Fruit fly (Drosophila melanogaster) whole organism, embryonic: ENCODE measurements around the gene CG33298.

Experiments
- Antp ChIP-seq: fragments of 200-800 bp; sonication (Bioruptor generic); optimal IDR thresholded peaks from 3 replicates; lab custom pipeline; 2016; ENCODE audit warnings: missing biosample characterization, missing genetic modification characterization
- Awh ChIP-seq: fragments of 200-800 bp; sonication (Bioruptor generic); IDR thresholded peaks from 2 replicates; pipeline ENCODE4, ENCODE4 v1.3.6; 2022; ENCODE audit warnings: missing biosample characterization, missing genetic modification characterization
- Bteb2 ChIP-seq: fragments of 200-800 bp; sonication (Bioruptor generic); optimal IDR thresholded peaks from 2 replicates; lab custom pipeline; 2016; ENCODE audit warnings: missing biosample characterization, missing genetic modification characterization
- CG10979 ChIP-seq: fragments of 200-800 bp; sonication (Bioruptor generic); optimal IDR thresholded peaks from 2 replicates; lab custom pipeline; 2018; ENCODE audit warnings: missing biosample characterization, mild to moderate bottlenecking, missing genetic modification characterization, moderate library complexity
- CG11085 ChIP-seq: fragments of 200-800 bp; sonication (Bioruptor generic); IDR thresholded peaks from 2 replicates; pipeline ENCODE4 v1.3.6; 2022; ENCODE audit warnings: missing biosample characterization, missing genetic modification characterization
- CG12769 ChIP-seq: fragments of 200-800 bp; sonication (Bioruptor generic); optimal IDR thresholded peaks from 2 replicates; lab custom pipeline; 2019; ENCODE audit warnings: missing biosample characterization, mild to moderate bottlenecking, missing genetic modification characterization, moderate library complexity
- CG15601 ChIP-seq: fragments of 200-800 bp; sonication (Bioruptor generic); optimal IDR thresholded peaks from 3 replicates; lab custom pipeline; 2019; ENCODE audit warnings: missing biosample characterization, mild to moderate bottlenecking, missing genetic modification characterization, moderate library complexity
- CG17359 ChIP-seq: fragments of 200-800 bp; sonication (Bioruptor generic); optimal IDR thresholded peaks from 3 replicates; lab custom pipeline; 2018; ENCODE audit warnings: missing biosample characterization, mild to moderate bottlenecking, missing genetic modification characterization, moderate library complexity
- CG17385 ChIP-seq: fragments of 200-800 bp; sonication (Bioruptor generic); optimal IDR thresholded peaks from 3 replicates; lab custom pipeline; 2018; ENCODE audit warnings: missing biosample characterization, mild to moderate bottlenecking, missing genetic modification characterization
- CG17568 ChIP-seq: fragments of 200-800 bp; sonication (Bioruptor generic); optimal IDR thresholded peaks from 2 replicates; lab custom pipeline; 2018; ENCODE audit warnings: missing biosample characterization, mild to moderate bottlenecking, missing genetic modification characterization, moderate library complexity
- CG18011 ChIP-seq: fragments of 200-800 bp; sonication (Bioruptor generic); optimal IDR thresholded peaks from 2 replicates; lab custom pipeline; 2017; ENCODE audit warnings: missing biosample characterization, missing genetic modification characterization, mild to moderate bottlenecking, moderate library complexity, missing genotype
- CG18599 ChIP-seq: fragments of 200-800 bp; sonication (Bioruptor generic); optimal IDR thresholded peaks from 3 replicates; lab custom pipeline; 2017; ENCODE audit warnings: missing biosample characterization, missing genetic modification characterization, mild to moderate bottlenecking, moderate library complexity, missing genetic modification reagents
- CG2875 ChIP-seq: fragments of 200-800 bp; sonication (Bioruptor generic); optimal IDR thresholded peaks from 2 replicates; lab custom pipeline; 2017; ENCODE audit warnings: missing biosample characterization, mild to moderate bottlenecking, missing genetic modification characterization, missing genetic modification reagents
- CG30020 ChIP-seq: fragments of 200-800 bp; optimal IDR thresholded peaks from 2 replicates; lab custom pipeline; 2019; ENCODE audit warnings: missing biosample characterization, mild to moderate bottlenecking, missing genetic modification characterization, moderate library complexity
- CG43689 ChIP-seq: fragments of 200-800 bp; sonication (Bioruptor generic); IDR thresholded peaks from 2 replicates; pipeline ENCODE4 v1.3.6; 2022; ENCODE audit warnings: missing biosample characterization, missing genetic modification characterization
- CG8290 ChIP-seq, 3 experiments: fragments of 200-800 bp; sonication (Bioruptor generic); optimal IDR thresholded peaks; 2 replicates each; lab custom pipeline; 2016 to 2019; ENCODE audit warnings: missing biosample characterization in 3 of 3, missing genetic modification characterization in 3 of 3, mild to moderate bottlenecking in 2 of 3, moderate library complexity in 1 of 3
- CG8765 ChIP-seq: fragments of 200-800 bp; sonication (Bioruptor generic); IDR thresholded peaks from 2 replicates; pipeline ENCODE4 v1.3.6; 2022; ENCODE audit warnings: missing biosample characterization, missing genetic modification characterization
- CG9215 ChIP-seq: fragments of 200-800 bp; sonication (Bioruptor generic); IDR thresholded peaks from 2 replicates; pipeline ENCODE4 v1.3.6; 2022; ENCODE audit warnings: missing biosample characterization, missing genetic modification characterization
- CHES-1-like ChIP-seq: fragments of 200-800 bp; sonication (Bioruptor generic); optimal IDR thresholded peaks from 2 replicates; lab custom pipeline; 2016; ENCODE audit warnings: missing biosample characterization, missing genetic modification characterization
- CoRest ChIP-seq: fragments of 200-800 bp; sonication (Bioruptor generic); optimal IDR thresholded peaks from 3 replicates; lab custom pipeline; 2018; ENCODE audit warnings: missing biosample characterization, mild to moderate bottlenecking, missing genetic modification characterization, moderate library complexity
- D ChIP-seq, 2 experiments: fragments of 200-800 bp in 1 of 2; fragments of >200 bp in 1 of 2; sonication (Bioruptor generic) in 1 of 2; optimal IDR thresholded peaks; 2 replicates in 1 of 2; 3 replicates in 1 of 2; lab custom pipeline; 2017; ENCODE audit warnings: mild to moderate bottlenecking in 1 of 2, missing biosample characterization in 1 of 2, missing genetic modification characterization in 1 of 2, missing genetic modification reagents in 1 of 2
- Dbx ChIP-seq: fragments of 200-800 bp; sonication (Bioruptor generic); IDR thresholded peaks from 3 replicates; pipeline ENCODE4 v1.3.6; 2022; ENCODE audit warnings: missing biosample characterization, missing genetic modification characterization
- Deaf1 ChIP-seq: fragments of 200-800 bp; optimal IDR thresholded peaks from 3 replicates; lab custom pipeline; 2019; ENCODE audit warnings: missing biosample characterization, mild to moderate bottlenecking, missing genetic modification characterization, moderate library complexity
- Ets97D ChIP-seq: fragments of 200-800 bp; sonication (Bioruptor generic); optimal IDR thresholded peaks from 3 replicates; lab custom pipeline; 2016; ENCODE audit warnings: missing biosample characterization, missing genetic modification characterization
- Fer3 ChIP-seq: fragments of 200-800 bp; sonication (Bioruptor generic); optimal IDR thresholded peaks from 2 replicates; lab custom pipeline; 2018; ENCODE audit warnings: missing biosample characterization, mild to moderate bottlenecking, missing genetic modification characterization, moderate library complexity
- GATAe ChIP-seq: fragments of 200-800 bp; sonication (Bioruptor generic); conservative IDR thresholded peaks from 2 replicates; pipeline ENCODE4 v1.3.6; 2022; ENCODE audit warnings: missing biosample characterization, missing genetic modification characterization
- HLH3B ChIP-seq: fragments of 200-800 bp; sonication (Bioruptor generic); IDR thresholded peaks from 2 replicates; pipeline ENCODE4 v1.3.6; 2022; ENCODE audit warnings: missing biosample characterization, missing genetic modification characterization
- Jarid2 ChIP-seq: fragments of 200-800 bp; sonication (Bioruptor generic); optimal IDR thresholded peaks from 3 replicates; lab custom pipeline; 2017; ENCODE audit warnings: mild to moderate bottlenecking, missing biosample characterization, missing genetic modification reagents, missing genetic modification characterization
- MBD-R2 ChIP-seq: fragments of 200-800 bp; sonication (Bioruptor generic); IDR thresholded peaks from 2 replicates; pipeline ENCODE4 v1.3.6; 2022; ENCODE audit warnings: missing biosample characterization, missing genetic modification characterization
- Med ChIP-seq: fragments of 200-800 bp; sonication (Bioruptor generic); peaks from one replicate; lab custom pipeline; 2016; ENCODE audit warnings: missing biosample characterization, missing genetic modification characterization, mild to moderate bottlenecking, inconsistent platforms, moderate library complexity
- Mrtf ChIP-seq: fragments of 200-800 bp; sonication (Bioruptor generic); IDR thresholded peaks from 3 replicates; pipeline ENCODE4 v1.3.6; 2022; ENCODE audit warnings: missing biosample characterization, missing genetic modification characterization
- Neu2 ChIP-seq: fragments of 200-800 bp; sonication (Bioruptor generic); optimal IDR thresholded peaks from 3 replicates; lab custom pipeline; 2016; ENCODE audit warnings: missing biosample characterization, missing genetic modification characterization, borderline replicate concordance
- Rfx ChIP-seq: fragments of 200-800 bp; sonication (Bioruptor generic); IDR thresholded peaks from 2 replicates; pipeline ENCODE4 v1.3.6; 2022; ENCODE audit warnings: missing biosample characterization, missing genetic modification characterization
- Side ChIP-seq: fragments of 200-800 bp; sonication (Bioruptor generic); optimal IDR thresholded peaks from 2 replicates; lab custom pipeline; 2016; ENCODE audit warnings: missing biosample characterization, missing genetic modification characterization
- Sox102F ChIP-seq: fragments of 200-800 bp; sonication (Bioruptor generic); optimal IDR thresholded peaks from 2 replicates; lab custom pipeline; 2018; ENCODE audit warnings: missing biosample characterization, mild to moderate bottlenecking, missing genetic modification characterization, moderate library complexity
- Vsx1 ChIP-seq: fragments of 200-800 bp; sonication (Bioruptor generic); optimal IDR thresholded peaks from 2 replicates; lab custom pipeline; 2017; ENCODE audit warnings: missing biosample characterization, mild to moderate bottlenecking, missing genetic modification characterization, missing genetic modification reagents
- ab ChIP-seq: fragments of 200-800 bp; sonication (Bioruptor generic); optimal IDR thresholded peaks from 2 replicates; lab custom pipeline; 2016; ENCODE audit warnings: missing biosample characterization, missing genetic modification characterization
- btn ChIP-seq: fragments of 200-800 bp; sonication (Bioruptor generic); optimal IDR thresholded peaks from 2 replicates; lab custom pipeline; 2016; ENCODE audit warnings: missing biosample characterization, missing genetic modification characterization
- da ChIP-seq: fragments of 200-800 bp; sonication (Bioruptor generic); optimal IDR thresholded peaks from 2 replicates; lab custom pipeline; 2016; ENCODE audit warnings: missing biosample characterization, missing genetic modification characterization
- eve ChIP-seq, 2 experiments: fragments of >200 bp; optimal IDR thresholded peaks; 2 replicates each; lab custom pipeline; 2017; ENCODE audit warnings: missing biosample characterization in 2 of 2, missing genetic modification characterization in 2 of 2
- fd64A ChIP-seq: fragments of 200-800 bp; sonication (Bioruptor generic); optimal IDR thresholded peaks from 3 replicates; lab custom pipeline; 2018; ENCODE audit warnings: missing biosample characterization, mild to moderate bottlenecking, missing genetic modification characterization
- her ChIP-seq: fragments of 200-800 bp; sonication (Bioruptor generic); optimal IDR thresholded peaks from 2 replicates; lab custom pipeline; 2016; ENCODE audit warnings: missing biosample characterization, missing genetic modification characterization
- knrl ChIP-seq: fragments of 200-800 bp; sonication (Bioruptor generic); IDR thresholded peaks from 3 replicates; pipeline ENCODE4 v1.3.6; 2022; ENCODE audit warnings: missing biosample characterization, missing genetic modification characterization; ENCODE audit not compliant: partially characterized antibody
- lola ChIP-seq, 3 experiments: fragments of >200 bp in 2 of 3; fragments of 200-800 bp in 1 of 3; sonication (Bioruptor generic) in 1 of 3; optimal IDR thresholded peaks; 2 replicates each; lab custom pipeline; 2017 to 2019; ENCODE audit warnings: missing biosample characterization in 3 of 3, missing genetic modification characterization in 3 of 3, mild to moderate bottlenecking in 1 of 3, moderate library complexity in 1 of 3
- pfk ChIP-seq: fragments of 200-800 bp; sonication (Bioruptor generic); optimal IDR thresholded peaks from 2 replicates; lab custom pipeline; 2018; ENCODE audit warnings: missing biosample characterization, mild to moderate bottlenecking, missing genetic modification characterization, moderate library complexity
- ro ChIP-seq: fragments of 200-800 bp; sonication (Bioruptor generic); IDR thresholded peaks from 2 replicates; pipeline ENCODE4 v1.3.6; 2022; ENCODE audit warnings: missing biosample characterization, missing genetic modification characterization
- sd ChIP-seq: fragments of 200-800 bp; sonication (Bioruptor generic); optimal IDR thresholded peaks from 3 replicates; lab custom pipeline; 2018; ENCODE audit warnings: missing biosample characterization, mild to moderate bottlenecking, missing genetic modification characterization, moderate library complexity
- shn ChIP-seq: fragments of 200-800 bp; sonication (Bioruptor generic); optimal IDR thresholded peaks from 3 replicates; lab custom pipeline; 2016; ENCODE audit warnings: missing biosample characterization, missing genetic modification characterization
- wek ChIP-seq: fragments of 200-800 bp; sonication (Bioruptor generic); optimal IDR thresholded peaks from 3 replicates; lab custom pipeline; 2018; ENCODE audit warnings: missing biosample characterization, mild to moderate bottlenecking, missing genetic modification characterization, moderate library complexity

The CG33298 gene

dm6 chr2L:9506535-9507036 lies 11.3 kb downstream of the CG33298 start:
- no peak for TF ChIP-seq HLH3B (GFP tag; lab: Robert Waterston, UW)
- TF ChIP-seq Bteb2 (GFP tag; lab: Kevin White, UChicago) = no peak
- TF ChIP-seq CG9215 = no peak
- no peak for TF ChIP-seq ro
- TF ChIP-seq CG2875 = no peak
- TF ChIP-seq CG12769 (tag; lab: Kevin White, UChicago) = peak; percentile 41
- no peak for TF ChIP-seq her (GFP tag; lab: Kevin White, UChicago)
- TF ChIP-seq Neu2 (GFP tag; lab: Kevin White, UChicago) = no peak
- TF ChIP-seq CG10979 (tag; lab: Kevin White, UChicago) = no peak
- no peak for TF ChIP-seq fd64A (GFP tag; lab: Kevin White, UChicago)
- no peak for TF ChIP-seq GATAe (GFP tag; lab: Robert Waterston, UW)
- TF ChIP-seq CG18011 (GFP tag; lab: Kevin White, UChicago) = no peak
- no peak for TF ChIP-seq CG8290 (GFP tag; optimal IDR thresholded peaks at IDR 0.05; lab: Kevin White, UChicago)
- peak in 1 of 2 experiments; percentile 3 for TF ChIP-seq CG8290 (tag; optimal IDR thresholded peaks at IDR 0.05; lab: Kevin White, UChicago)
- TF ChIP-seq Vsx1 (GFP tag; lab: Kevin White, UChicago) = no peak
- TF ChIP-seq lola (GFP tag; optimal IDR thresholded peaks at IDR 0.05; lab: Kevin White, UChicago) = no peak
- TF ChIP-seq CG43689 (GFP tag; lab: Robert Waterston, UW) = no peak
- TF ChIP-seq Side (GFP tag; lab: Kevin White, UChicago) = no peak
- no peak for TF ChIP-seq da (GFP tag; lab: Kevin White, UChicago)
- TF ChIP-seq CG30020 (tag; lab: Kevin White, UChicago) = no peak
- TF ChIP-seq Antp (GFP tag; lab: Kevin White, UChicago) = no peak
- no peak for TF ChIP-seq Sox102F (GFP tag; lab: Kevin White, UChicago)
- no peak for TF ChIP-seq Jarid2 (GFP tag; lab: Kevin White, UChicago)
- no peak for TF ChIP-seq Deaf1
- TF ChIP-seq MBD-R2 (GFP tag; lab: Robert Waterston, UW) = no peak
- TF ChIP-seq Ets97D (GFP tag; lab: Kevin White, UChicago) = no peak
- no peak for TF ChIP-seq CoRest (tag; lab: Kevin White, UChicago)
- no peak for TF ChIP-seq CG17385 (GFP tag; lab: Kevin White, UChicago)
- TF ChIP-seq btn = no peak
- no peak for TF ChIP-seq wek (GFP tag; lab: Kevin White, UChicago)
- no peak for TF ChIP-seq CG17568
- TF ChIP-seq Mrtf (GFP tag; lab: Robert Waterston, UW) = no peak
- no peak for TF ChIP-seq shn (GFP tag; lab: Kevin White, UChicago)
- TF ChIP-seq CG8765 (GFP tag; lab: Robert Waterston, UW) = no peak
- 0 out of 2 replicates have a peak, but pooled peaks have one; percentile 15 for TF ChIP-seq Rfx (GFP tag; lab: Robert Waterston, UW)
- TF ChIP-seq CG18599 = no peak
- no peak for TF ChIP-seq ab (GFP tag; lab: Kevin White, UChicago)
- TF ChIP-seq CG15601 = no peak
- TF ChIP-seq Fer3 = no peak
- no peak for TF ChIP-seq eve (GFP tag; optimal IDR thresholded peaks at IDR 0.05; lab: Kevin White, UChicago)
- no peak for TF ChIP-seq pfk (GFP tag; lab: Kevin White, UChicago)
- TF ChIP-seq Awh = peak; percentile 41; the same call in 1 of the 2 replicates
- TF ChIP-seq Med = peak; percentile 45
- no peak for TF ChIP-seq D (optimal IDR thresholded peaks at IDR 0.05; lab: Kevin White, UChicago)
- no peak for TF ChIP-seq D (GFP tag; optimal IDR thresholded peaks at IDR 0.05; lab: Kevin White, UChicago)
- no peak for TF ChIP-seq CHES-1-like
- peak; percentile 25 for TF ChIP-seq sd (tag; lab: Kevin White, UChicago)
- no peak for TF ChIP-seq CG11085 (GFP tag; lab: Robert Waterston, UW)
- TF ChIP-seq knrl (GFP tag; lab: Robert Waterston, UW) = no peak
- no peak for TF ChIP-seq CG17359 (tag; lab: Kevin White, UChicago)
- TF ChIP-seq Dbx (GFP tag; lab: Robert Waterston, UW) = no peak
